Worm (Caenorhabditis elegans) whole organism, mixed stage, embryonic: ENCODE results near the gene ugt-35.
A peak's percentile ranks its signal among the peaks of the same experiment; 100 is the strongest.

Experiments
- M03D4.4 ChIP-seq: sonication (generic microtip); optimal IDR thresholded peaks from 2 replicates; lab custom pipeline; 2017; ENCODE audit warnings: mild to moderate bottlenecking, missing genetic modification characterization, missing compliant biosample characterization
- bed-3 ChIP-seq: fragments of 200-800 bp; sonication (Bioruptor generic); optimal IDR thresholded peaks from 3 replicates; lab custom pipeline; 2018; ENCODE audit warnings: mild to moderate bottlenecking, missing genetic modification characterization, moderate library complexity, missing compliant biosample characterization
- blmp-1 ChIP-seq: fragments of 150-350 bp; optimal IDR thresholded peaks from 2 replicates; lab custom pipeline; 2014; ENCODE audit warnings: missing biosample characterization, missing genetic modification characterization
- ceh-39 ChIP-seq: fragments of 150-350 bp; optimal IDR thresholded peaks from 2 replicates; lab custom pipeline; 2014; ENCODE audit warnings: missing biosample characterization, missing genetic modification characterization
- ceh-43 ChIP-seq: fragments of 200-800 bp; sonication (Bioruptor generic); optimal IDR thresholded peaks from 2 replicates; lab custom pipeline; 2018; ENCODE audit warnings: mild to moderate bottlenecking, missing genetic modification characterization, moderate library complexity, missing compliant biosample characterization
- ceh-83 ChIP-seq: fragments of 200-800 bp; sonication (Bioruptor generic); optimal IDR thresholded peaks from 2 replicates; lab custom pipeline; 2018; ENCODE audit warnings: mild to moderate bottlenecking, missing genetic modification characterization, missing compliant biosample characterization
- ces-1 ChIP-seq: fragments of 150-350 bp; optimal IDR thresholded peaks from 2 replicates; lab custom pipeline; 2014; ENCODE audit warnings: missing biosample characterization, missing genetic modification reagents, missing genetic modification characterization
- cnd-1 ChIP-seq: fragments of 200-800 bp; sonication (Bioruptor generic); optimal IDR thresholded peaks from 2 replicates; lab custom pipeline; 2018; ENCODE audit warnings: mild to moderate bottlenecking, missing genetic modification characterization, missing compliant biosample characterization
- drap-1 ChIP-seq: fragments of 200-800 bp; sonication (Bioruptor generic); optimal IDR thresholded peaks from 3 replicates; lab custom pipeline; 2018; ENCODE audit warnings: mild to moderate bottlenecking, missing genetic modification characterization, missing compliant biosample characterization
- elt-1 ChIP-seq: sonication (generic microtip); optimal IDR thresholded peaks from 2 replicates; lab custom pipeline; 2017; ENCODE audit warnings: missing genetic modification characterization, mild to moderate bottlenecking, missing compliant biosample characterization, antibody characterized with exemption, moderate library complexity, borderline replicate concordance; ENCODE audit not compliant: insufficient read depth
- elt-3 ChIP-seq: fragments of 150-350 bp; optimal IDR thresholded peaks from 2 replicates; lab custom pipeline; 2014; ENCODE audit warnings: missing biosample characterization, missing genetic modification characterization
- flh-1 ChIP-seq: fragments of 200-800 bp; sonication (Bioruptor generic); optimal IDR thresholded peaks from 2 replicates; lab custom pipeline; 2018; ENCODE audit warnings: mild to moderate bottlenecking, missing genetic modification characterization, moderate library complexity, missing compliant biosample characterization
- ham-2 ChIP-seq: fragments of 200-800 bp; sonication (Bioruptor generic); optimal IDR thresholded peaks from 2 replicates; lab custom pipeline; 2018; ENCODE audit warnings: mild to moderate bottlenecking, missing genetic modification characterization, missing compliant biosample characterization
- hlh-1 ChIP-seq: fragments of 150-350 bp; optimal IDR thresholded peaks from 2 replicates; lab custom pipeline; 2014; ENCODE audit warnings: missing biosample characterization, missing genetic modification reagents, missing genetic modification characterization
- lin-13 ChIP-seq: fragments of 150-350 bp; optimal IDR thresholded peaks from 2 replicates; lab custom pipeline; 2014; ENCODE audit warnings: missing biosample characterization, missing genetic modification characterization
- lin-32 ChIP-seq: fragments of 200-800 bp; sonication (Bioruptor generic); optimal IDR thresholded peaks from 2 replicates; lab custom pipeline; 2018; ENCODE audit warnings: mild to moderate bottlenecking, missing genetic modification characterization, missing compliant biosample characterization
- lsy-2 ChIP-seq: fragments of 150-350 bp; optimal IDR thresholded peaks from 2 replicates; lab custom pipeline; 2014; ENCODE audit warnings: missing biosample characterization, missing genetic modification characterization
- mab-5 ChIP-seq: fragments of 150-350 bp; optimal IDR thresholded peaks from 2 replicates; lab custom pipeline; 2014; ENCODE audit warnings: missing biosample characterization, missing genetic modification characterization
- mep-1 ChIP-seq: fragments of 150-350 bp; optimal IDR thresholded peaks from 2 replicates; lab custom pipeline; 2017; ENCODE audit warnings: missing biosample characterization, missing genetic modification reagents, missing genetic modification characterization, inconsistent platforms
- nhr-12 ChIP-seq: fragments of 150-350 bp; optimal IDR thresholded peaks from 2 replicates; lab custom pipeline; 2014; ENCODE audit warnings: missing biosample characterization, missing genetic modification characterization
- nhr-2 ChIP-seq: fragments of 150-350 bp; optimal IDR thresholded peaks from 2 replicates; lab custom pipeline; 2014; ENCODE audit warnings: missing biosample characterization, missing genetic modification characterization
- nhr-76 ChIP-seq: sonication (generic microtip); optimal IDR thresholded peaks from 2 replicates; lab custom pipeline; 2017; ENCODE audit warnings: missing biosample characterization, missing genetic modification characterization
- pha-4 ChIP-seq: fragments of 150-350 bp; optimal IDR thresholded peaks from 2 replicates; lab custom pipeline; 2018; ENCODE audit warnings: missing biosample characterization, missing genetic modification reagents, missing genetic modification characterization
- sem-2 ChIP-seq: fragments of 200-800 bp; sonication (Bioruptor generic); optimal IDR thresholded peaks from 2 replicates; lab custom pipeline; 2018; ENCODE audit warnings: mild to moderate bottlenecking, missing genetic modification characterization, missing compliant biosample characterization
- snpc-4 ChIP-seq: fragments of 150-350 bp; optimal IDR thresholded peaks from 2 replicates; lab custom pipeline; 2014; ENCODE audit warnings: missing biosample characterization, missing genetic modification characterization
- sptf-1 ChIP-seq: sonication (generic microtip); optimal IDR thresholded peaks from 2 replicates; lab custom pipeline; 2017; ENCODE audit warnings: mild to moderate bottlenecking, missing genetic modification characterization, moderate library complexity, missing compliant biosample characterization
- tbx-8 ChIP-seq: fragments of 200-800 bp; sonication (Bioruptor generic); optimal IDR thresholded peaks from 2 replicates; lab custom pipeline; 2018; ENCODE audit warnings: mild to moderate bottlenecking, missing genetic modification characterization, moderate library complexity, missing compliant biosample characterization
- unc-120 ChIP-seq: sonication (generic microtip); optimal IDR thresholded peaks from 2 replicates; lab custom pipeline; 2017; ENCODE audit warnings: missing genetic modification characterization, missing compliant biosample characterization; ENCODE audit not compliant: poor library complexity, severe bottlenecking
- unc-39 ChIP-seq: fragments of 150-350 bp; optimal IDR thresholded peaks from 2 replicates; lab custom pipeline; 2014; ENCODE audit warnings: missing biosample characterization, missing genetic modification characterization
- unc-62 ChIP-seq: fragments of 150-350 bp; optimal IDR thresholded peaks from 2 replicates; lab custom pipeline; 2014; ENCODE audit warnings: missing biosample characterization, missing genetic modification reagents, missing genetic modification characterization
- zip-8 ChIP-seq: fragments of 150-350 bp; optimal IDR thresholded peaks from 2 replicates; lab custom pipeline; 2014; ENCODE audit warnings: missing biosample characterization, missing genetic modification characterization
- ztf-11 ChIP-seq: fragments of 150-350 bp; optimal IDR thresholded peaks from 2 replicates; lab custom pipeline; 2014; ENCODE audit warnings: missing biosample characterization, missing genetic modification characterization

Gene ugt-35

DNA sequence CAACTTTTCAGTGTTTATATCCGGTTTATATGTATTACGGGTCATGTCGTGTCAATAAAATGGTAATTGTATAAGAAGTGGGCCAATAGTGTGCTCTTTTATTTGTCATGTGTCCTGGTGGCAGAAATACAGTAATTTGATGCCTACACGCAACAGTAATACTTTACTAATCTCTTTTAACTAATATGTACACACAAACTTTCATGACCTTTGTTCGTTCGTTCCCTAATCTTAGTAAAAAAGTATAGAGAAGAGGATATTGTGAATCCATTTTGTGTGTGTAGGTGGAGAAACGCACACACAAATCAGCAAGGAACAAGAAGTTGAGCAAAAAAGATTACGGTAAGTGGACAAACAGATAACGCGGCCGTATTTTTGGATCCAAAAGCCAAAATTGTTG, 16.8 kb upstream of the ugt-35 start:
- TF ChIP-seq cnd-1: no peak
- TF ChIP-seq nhr-2: peak; percentile 51

DNA sequence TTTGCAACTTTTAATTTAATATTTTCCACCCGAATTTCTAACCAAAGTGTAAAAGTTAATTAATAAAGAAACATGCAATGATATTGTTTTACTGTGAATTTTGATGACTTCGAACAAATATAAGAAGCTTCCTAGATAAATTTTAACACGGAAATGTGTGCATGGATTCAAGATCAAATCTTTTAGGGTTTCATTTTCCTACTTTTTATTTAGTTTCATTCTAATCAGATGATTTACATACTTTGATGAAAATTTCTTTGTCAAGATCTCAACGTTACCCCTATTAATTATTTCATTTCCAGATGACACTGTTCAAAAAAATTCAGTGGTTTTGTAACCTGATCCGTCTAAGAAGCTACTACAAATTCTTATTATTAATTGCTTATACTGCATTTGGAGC, 13.2 kb upstream of the ugt-35 start, which contains the start of gene twk-12:
Gene twk-12, plus strand, starts transcription at position 301 of the 400 bp plus-strand sequence.
- TF ChIP-seq cnd-1: no peak
- TF ChIP-seq ham-2 (GFP tag; lab: Kevin White, UChicago): no peak
- TF ChIP-seq tbx-8: no peak
- no peak for TF ChIP-seq unc-120 (tag; lab: Kevin White, UChicago)
- TF ChIP-seq bed-3 (GFP tag; lab: Kevin White, UChicago): no peak
- no peak for TF ChIP-seq lin-32 (GFP tag; lab: Kevin White, UChicago)
- TF ChIP-seq sptf-1: no peak
- TF ChIP-seq ceh-39 (tag; lab: Kevin White, UChicago): no peak
- TF ChIP-seq sem-2 (GFP tag; lab: Kevin White, UChicago): no peak
- TF ChIP-seq elt-3: no peak
- no peak for TF ChIP-seq nhr-76 (tag; lab: Kevin White, UChicago)
- TF ChIP-seq ztf-11: no peak

DNA sequence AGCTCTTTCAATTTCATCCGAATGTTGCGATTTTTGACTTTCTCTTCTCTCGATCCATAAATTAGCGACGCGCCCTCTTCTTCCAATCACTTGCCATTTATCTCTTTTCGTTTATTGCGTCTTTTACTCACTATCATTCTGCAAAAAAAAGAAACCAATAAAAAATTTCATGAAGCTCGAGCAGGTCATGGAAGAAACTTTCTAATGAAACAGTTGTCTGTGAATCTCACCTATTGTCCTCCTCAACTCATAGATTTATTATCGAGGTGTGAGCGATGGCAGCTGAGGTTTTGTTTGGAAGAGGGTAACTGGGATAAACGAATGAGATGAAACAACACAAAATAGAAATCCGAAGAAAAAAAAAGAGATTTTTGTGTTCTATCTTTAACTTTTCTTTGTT, 10.2 kb upstream of the ugt-35 start:
- TF ChIP-seq unc-39 (tag; lab: Kevin White, UChicago) (no peak), nhr-12 (tag; lab: Kevin White, UChicago) (no peak), elt-1 (no peak)

DNA sequence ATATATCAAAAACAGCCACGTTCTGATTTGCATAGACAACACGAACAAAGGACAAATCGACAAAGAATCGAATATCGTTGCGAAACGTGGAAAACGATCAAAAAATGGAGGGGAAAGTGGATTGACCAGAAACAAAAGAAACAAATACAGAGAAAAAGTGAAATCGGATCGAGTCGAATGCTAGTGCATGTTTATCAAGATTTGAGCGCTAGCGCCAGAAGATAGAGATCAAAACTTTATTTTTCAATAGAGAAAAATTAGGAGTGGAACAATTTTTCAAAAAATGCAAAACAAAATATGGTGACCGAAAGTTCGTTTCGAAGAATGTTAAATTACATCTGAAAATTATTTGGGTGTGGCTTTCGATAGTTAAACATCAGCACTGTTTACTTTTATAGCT, 7.9 kb upstream of the ugt-35 start:
- peak; percentile 69 for TF ChIP-seq elt-1
- TF ChIP-seq pha-4: no peak
- TF ChIP-seq ztf-11: no peak
- TF ChIP-seq, all 35 proteins: peak for 1

DNA sequence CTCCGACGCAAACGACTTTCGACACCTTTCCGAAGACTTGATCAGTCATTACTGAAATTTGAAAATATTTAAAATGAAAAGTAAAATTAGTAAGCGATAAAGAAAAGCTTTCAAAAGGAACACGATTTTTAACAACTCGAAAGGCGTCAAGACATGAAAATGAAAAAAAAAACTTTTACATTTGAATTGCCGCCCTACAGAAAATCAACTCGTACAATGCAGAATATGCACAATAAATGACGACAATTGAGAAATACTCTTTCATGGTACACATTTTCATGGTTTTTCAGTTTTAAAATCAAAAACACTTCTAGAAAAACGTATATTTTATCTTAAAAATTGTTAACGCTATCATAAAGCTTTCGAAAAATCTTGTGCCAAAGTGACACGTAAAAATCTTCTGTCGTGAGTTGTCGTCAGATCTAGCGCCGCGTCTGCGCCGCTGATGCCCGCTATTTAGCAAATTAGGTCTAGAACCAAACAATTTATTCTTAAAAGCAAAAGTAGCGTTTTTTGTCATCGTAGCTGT, 7.4 kb upstream of the ugt-35 start, which contains the start of gene sqv-4:
Gene sqv-4, minus strand, starts transcription at position 51 of the 529 bp plus-strand sequence.
- TF ChIP-seq M03D4.4 (tag; lab: Kevin White, UChicago) (no peak), blmp-1 (no peak), ces-1 (no peak), bed-3 (GFP tag; lab: Kevin White, UChicago) (no peak), snpc-4 (no peak), pha-4 (no peak), sptf-1 (no peak), unc-39 (tag; lab: Kevin White, UChicago) (no peak), lsy-2 (no peak), nhr-12 (tag; lab: Kevin White, UChicago) (no peak), ceh-83 (no peak)

DNA sequence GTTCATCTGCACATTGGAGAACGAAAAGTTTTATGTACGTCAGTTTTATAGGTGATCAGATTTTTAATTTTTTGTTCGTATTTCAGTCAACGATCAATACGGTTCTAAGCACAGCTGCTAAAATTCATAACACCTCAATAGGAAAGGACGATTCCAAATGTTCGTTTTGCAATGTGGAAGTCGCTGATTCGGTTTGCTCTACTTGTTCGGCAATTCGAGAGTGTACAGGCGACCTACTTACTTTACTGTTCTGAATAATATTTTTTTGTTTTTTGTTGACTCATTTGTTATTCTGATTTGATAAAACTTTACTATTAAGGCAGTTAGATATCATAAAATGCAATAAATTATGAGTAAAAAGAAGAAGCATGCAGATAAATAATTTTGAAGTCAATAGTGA, 5.3 kb upstream of the ugt-35 start:
- TF ChIP-seq ztf-11 (no peak), elt-3 (no peak), unc-62 (no peak), zip-8 (tag; lab: Kevin White, UChicago) (no peak), sptf-1 (no peak), lin-13 (tag; lab: Kevin White, UChicago) (no peak), snpc-4 (no peak), drap-1 (GFP tag; lab: Kevin White, UChicago) (no peak)

DNA sequence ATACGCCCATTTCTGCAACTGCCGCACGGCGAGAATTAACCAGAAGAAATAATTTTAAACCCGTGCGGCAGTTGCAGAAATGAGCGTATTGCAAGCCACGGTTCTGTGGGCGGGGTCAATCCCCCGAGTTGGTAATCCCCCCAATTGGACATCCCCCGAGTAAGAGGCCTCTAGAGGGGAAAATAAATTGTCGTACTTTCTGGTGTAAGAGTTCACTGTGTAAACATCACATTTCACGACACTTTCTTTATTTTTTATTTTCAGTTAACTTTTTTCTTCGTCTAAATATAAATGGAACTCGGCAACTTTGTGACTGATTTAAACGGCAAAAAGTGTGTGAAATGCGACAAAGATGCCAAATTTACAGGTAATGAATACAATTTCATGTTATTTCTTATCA, 3.9 kb upstream of the ugt-35 start, which contains the start of gene tut-2:
Gene tut-2, plus strand, starts transcription at position 277 of the 400 bp plus-strand sequence.
- TF ChIP-seq ceh-43 (GFP tag; lab: Kevin White, UChicago): no peak
- peak; percentile 17 for TF ChIP-seq lsy-2
- TF ChIP-seq, all 35 proteins: peak for 1

DNA sequence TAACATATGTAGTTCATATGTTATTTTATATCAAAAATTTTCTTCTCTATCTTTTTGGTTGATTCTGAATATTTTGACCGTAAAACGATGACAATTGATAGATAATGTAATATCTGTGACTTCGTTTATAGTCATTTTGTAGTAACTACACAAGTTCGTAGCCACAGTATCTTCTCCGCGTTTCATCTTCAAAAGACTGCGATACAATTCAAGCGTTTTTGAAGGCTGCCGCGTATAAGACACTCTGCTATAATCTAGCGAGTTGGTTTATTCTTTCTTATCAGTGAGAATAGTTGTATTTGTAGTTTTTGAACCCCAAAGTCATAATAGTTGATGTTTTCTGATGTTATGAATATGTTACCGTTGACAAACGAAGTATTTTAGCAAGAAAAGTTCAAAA, 2.9 kb upstream of the ugt-35 start, which contains the start of gene ugt-34:
Gene ugt-34, minus strand, starts transcription at position 21 of the 400 bp plus-strand sequence.
- TF ChIP-seq mep-1 (tag; lab: Kevin White, UChicago): no peak
- no peak for TF ChIP-seq mab-5
- TF ChIP-seq ces-1: no peak
- TF ChIP-seq unc-62: no peak
- TF ChIP-seq lin-32 (GFP tag; lab: Kevin White, UChicago): no peak
- TF ChIP-seq unc-120 (tag; lab: Kevin White, UChicago): no peak
- no peak for TF ChIP-seq elt-1
- TF ChIP-seq nhr-12 (tag; lab: Kevin White, UChicago): no peak
- no peak for TF ChIP-seq hlh-1 (tag; lab: Kevin White, UChicago)
- TF ChIP-seq zip-8 (tag; lab: Kevin White, UChicago): no peak
- TF ChIP-seq drap-1 (GFP tag; lab: Kevin White, UChicago): no peak
- TF ChIP-seq nhr-76 (tag; lab: Kevin White, UChicago): no peak
- TF ChIP-seq flh-1: no peak
- no peak for TF ChIP-seq ceh-83
- TF ChIP-seq, all 35 proteins: peak for 0
